Worm (Caenorhabditis elegans): ENCODE data around the gene F53G2.3.

ce11 chrII:2480099-2480498 is at the start of gene F53G2.3:
- TF ChIP-seq pha-4 (tag; optimal IDR thresholded peaks at IDR 0.05) (no peak), F52B5.7 (tag; optimal IDR thresholded peaks at IDR 0.05) (no peak), sptf-2 (GFP tag; optimal IDR thresholded peaks at IDR 0.05) (no peak), ztf-26 (tag; optimal IDR thresholded peaks at IDR 0.05) (no peak), Y67H2A.10 (GFP tag; conservative IDR thresholded peaks at IDR 0.05) (no peak), dpff-1 (tag; optimal IDR thresholded peaks at IDR 0.05) (no peak)
